Worm (Caenorhabditis elegans): ENCODE data around the gene egal-1.

- no peak for TF ChIP-seq flt-1 (GFP tag; IDR thresholded peaks at IDR 0.05)
- no peak for TF ChIP-seq ama-1 (optimal IDR thresholded peaks at IDR 0.05)
- no peak for TF ChIP-seq F13C5.2 (tag; optimal IDR thresholded peaks at IDR 0.05)
- TF ChIP-seq tbx-11 (GFP tag; IDR thresholded peaks at IDR 0.05), result no peak
- no peak for TF ChIP-seq ets-7 (tag; optimal IDR thresholded peaks at IDR 0.05)
- no peak for TF ChIP-seq hmbx-1 (tag; optimal IDR thresholded peaks at IDR 0.05)
These were observed 19.1 kb upstream of the egal-1 start for ce11 chrIV:5805477-5805876.
